Worm (Caenorhabditis elegans) whole organism, L3 larva: ENCODE data around the gene T05B9.1.

Experiments
- R02D3.7 ChIP-seq: fragments of 150-350 bp; optimal IDR thresholded peaks from 2 replicates; lab custom pipeline; 2014; ENCODE audit warnings: missing biosample characterization, missing genetic modification characterization
- ZK546.5 ChIP-seq: sonication (generic microtip); optimal IDR thresholded peaks from 2 replicates; lab custom pipeline; 2017; ENCODE audit warnings: missing biosample characterization, missing genetic modification characterization
- aly-2 ChIP-seq: fragments of 150-350 bp; optimal IDR thresholded peaks from 2 replicates; lab custom pipeline; 2014; ENCODE audit warnings: missing biosample characterization, missing genetic modification characterization
- ama-1 ChIP-seq: fragments of 150-350 bp; optimal IDR thresholded peaks from 2 replicates; lab custom pipeline; 2018
- ceh-16 ChIP-seq: sonication (generic microtip); optimal IDR thresholded peaks from 2 replicates; lab custom pipeline; 2017; ENCODE audit warnings: missing biosample characterization, missing genetic modification characterization
- ceh-9 ChIP-seq: sonication (generic microtip); optimal IDR thresholded peaks from 2 replicates; lab custom pipeline; 2018; ENCODE audit warnings: missing biosample characterization, missing genetic modification characterization
- daf-12 ChIP-seq: fragments of 150-350 bp; optimal IDR thresholded peaks from 2 replicates; lab custom pipeline; 2014; ENCODE audit warnings: missing biosample characterization, missing genetic modification reagents, missing genetic modification characterization
- egl-5 ChIP-seq: fragments of 150-350 bp; optimal IDR thresholded peaks from 2 replicates; lab custom pipeline; 2017; ENCODE audit warnings: missing biosample characterization, missing genetic modification reagents, missing genetic modification characterization, inconsistent platforms
- elt-1 ChIP-seq: fragments of 150-350 bp; optimal IDR thresholded peaks from 2 replicates; lab custom pipeline; 2014; ENCODE audit warnings: missing biosample characterization, missing genetic modification characterization
- elt-2 ChIP-seq: sonication (generic microtip); optimal IDR thresholded peaks from 2 replicates; lab custom pipeline; 2016; ENCODE audit warnings: missing genetic modification reagents, mild to moderate bottlenecking, missing genetic modification characterization, missing compliant biosample characterization
- eor-1 ChIP-seq, 2 experiments: fragments of 150-350 bp; optimal IDR thresholded peaks; 2 replicates each; lab custom pipeline; 2014 to 2018; ENCODE audit warnings: missing biosample characterization in 2 of 2, missing genetic modification characterization in 2 of 2
- fkh-2 ChIP-seq: fragments of 150-350 bp; optimal IDR thresholded peaks from 2 replicates; lab custom pipeline; 2014; ENCODE audit warnings: missing biosample characterization, missing genetic modification reagents, missing genetic modification characterization
- hmg-11 ChIP-seq: sonication (generic microtip); optimal IDR thresholded peaks from 2 replicates; lab custom pipeline; 2016; ENCODE audit warnings: missing genetic modification characterization, missing compliant biosample characterization
- jun-1 ChIP-seq: fragments of 150-350 bp; optimal IDR thresholded peaks from 2 replicates; lab custom pipeline; 2014; ENCODE audit warnings: missing biosample characterization, missing genetic modification reagents, missing genetic modification characterization
- lin-39 ChIP-seq: fragments of 150-350 bp; optimal IDR thresholded peaks from 2 replicates; lab custom pipeline; 2018; ENCODE audit warnings: missing biosample characterization, missing genetic modification reagents, missing genetic modification characterization
- mdl-1 ChIP-seq: fragments of 150-350 bp; optimal IDR thresholded peaks from 2 replicates; lab custom pipeline; 2014; ENCODE audit warnings: missing biosample characterization, missing genetic modification characterization
- mml-1 ChIP-seq: fragments of 150-350 bp; sonication (generic microtip); optimal IDR thresholded peaks from 3 replicates; lab custom pipeline; 2014; ENCODE audit warnings: missing biosample characterization, missing genetic modification characterization
- nfya-1 ChIP-seq: sonication (generic microtip); optimal IDR thresholded peaks from 2 replicates; lab custom pipeline; 2017; ENCODE audit warnings: missing genetic modification characterization, mild to moderate bottlenecking, missing compliant biosample characterization, antibody characterized with exemption, moderate library complexity; ENCODE audit not compliant: insufficient read depth
- nhr-12 ChIP-seq: fragments of 150-350 bp; optimal IDR thresholded peaks from 2 replicates; lab custom pipeline; 2014; ENCODE audit warnings: missing biosample characterization, missing genetic modification characterization
- nhr-23 ChIP-seq: fragments of 150-350 bp; optimal IDR thresholded peaks from 2 replicates; lab custom pipeline; 2014; ENCODE audit warnings: missing biosample characterization, missing genetic modification reagents, missing genetic modification characterization
- nhr-237 ChIP-seq: fragments of 150-350 bp; optimal IDR thresholded peaks from 2 replicates; lab custom pipeline; 2014; ENCODE audit warnings: missing biosample characterization, missing genetic modification characterization
- nhr-25 ChIP-seq: sonication (generic microtip); optimal IDR thresholded peaks from 2 replicates; lab custom pipeline; 2017; ENCODE audit warnings: missing biosample characterization, missing genetic modification characterization
- nhr-28 ChIP-seq: fragments of 150-350 bp; optimal IDR thresholded peaks from 2 replicates; lab custom pipeline; 2014; ENCODE audit warnings: missing biosample characterization, missing genetic modification characterization
- nhr-43 ChIP-seq: sonication (generic microtip); optimal IDR thresholded peaks from 2 replicates; lab custom pipeline; 2016; ENCODE audit warnings: mild to moderate bottlenecking, missing genetic modification characterization, missing compliant biosample characterization; ENCODE audit not compliant: poor library complexity, severe bottlenecking
- nhr-67 ChIP-seq: fragments of 150-350 bp; optimal IDR thresholded peaks from 2 replicates; lab custom pipeline; 2014; ENCODE audit warnings: missing biosample characterization, missing genetic modification characterization
- nhr-76 ChIP-seq: fragments of 150-350 bp; sonication (generic microtip); optimal IDR thresholded peaks from 5 replicates; lab custom pipeline; 2014; ENCODE audit warnings: missing biosample characterization, missing genetic modification characterization
- nhr-77 ChIP-seq: fragments of 150-350 bp; optimal IDR thresholded peaks from 2 replicates; lab custom pipeline; 2014; ENCODE audit warnings: missing biosample characterization, missing genetic modification characterization
- pha-4 ChIP-seq: fragments of 150-350 bp; optimal IDR thresholded peaks from 2 replicates; lab custom pipeline; 2014; ENCODE audit warnings: missing biosample characterization, missing genetic modification reagents, missing genetic modification characterization
- pqm-1 ChIP-seq: fragments of 150-350 bp; optimal IDR thresholded peaks from 2 replicates; lab custom pipeline; 2017; ENCODE audit warnings: missing biosample characterization, missing genetic modification characterization, inconsistent platforms
- sea-2 ChIP-seq: fragments of 150-350 bp; sonication (generic microtip); optimal IDR thresholded peaks from 4 replicates; lab custom pipeline; 2014; ENCODE audit warnings: missing biosample characterization, missing genetic modification reagents, missing genetic modification characterization
- snpc-4 ChIP-seq: fragments of 150-350 bp; optimal IDR thresholded peaks from 2 replicates; lab custom pipeline; 2014; ENCODE audit warnings: missing biosample characterization, missing genetic modification characterization
- tbx-2 ChIP-seq: sonication (generic microtip); optimal IDR thresholded peaks from 2 replicates; lab custom pipeline; 2016; ENCODE audit warnings: mild to moderate bottlenecking, missing genetic modification characterization, missing compliant biosample characterization
- unc-39 ChIP-seq: sonication (generic microtip); optimal IDR thresholded peaks from 4 replicates; lab custom pipeline; 2017; ENCODE audit warnings: missing biosample characterization, missing genetic modification characterization
- unc-62 ChIP-seq: fragments of 150-350 bp; sonication (generic microtip); optimal IDR thresholded peaks from 4 replicates; lab custom pipeline; 2014; ENCODE audit warnings: missing biosample characterization, missing genetic modification reagents, missing genetic modification characterization
- zag-1 ChIP-seq: fragments of 150-350 bp; optimal IDR thresholded peaks from 2 replicates; lab custom pipeline; 2014; ENCODE audit warnings: missing biosample characterization, missing genetic modification characterization
- ztf-11 ChIP-seq: fragments of 150-350 bp; optimal IDR thresholded peaks from 2 replicates; lab custom pipeline; 2014; ENCODE audit warnings: missing biosample characterization, missing genetic modification characterization
- ztf-4 ChIP-seq: fragments of 150-350 bp; optimal IDR thresholded peaks from 2 replicates; lab custom pipeline; 2014; ENCODE audit warnings: missing biosample characterization, missing genetic modification characterization

Gene T05B9.1

DNA sequence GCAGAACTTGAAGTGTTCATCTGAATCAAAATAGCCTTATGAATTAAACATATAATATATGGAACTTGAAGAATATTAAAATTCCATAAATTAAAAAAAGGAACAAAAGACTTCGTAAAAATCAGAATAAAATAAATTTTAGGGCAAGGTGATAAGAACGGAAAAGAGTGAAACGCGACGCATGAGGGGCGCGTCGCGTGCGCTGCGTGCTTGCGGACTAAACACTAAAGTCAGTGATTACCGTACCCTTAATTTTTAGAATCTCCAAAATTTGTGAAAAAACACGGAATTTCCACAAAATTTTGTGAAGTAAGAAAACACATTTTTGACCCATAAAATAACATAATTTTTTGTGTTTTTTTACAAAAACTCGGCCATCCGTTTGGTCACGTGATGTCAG is at the start of gene T05B9.1:
TSS of gene T05B9.1 (minus strand) at position 20 of the 400 bp plus-strand sequence.
- TF ChIP-seq nfya-1 (tag; lab: Kevin White, UChicago) (no peak), egl-5 (no peak), elt-2 (tag; lab: Kevin White, UChicago) (no peak), unc-39 (tag; lab: Kevin White, UChicago) (no peak), elt-1 (tag; lab: Kevin White, UChicago) (no peak), R02D3.7 (tag; lab: Kevin White, UChicago) (no peak), nhr-28 (tag; lab: Kevin White, UChicago) (no peak), ceh-16 (no peak), aly-2 (no peak), unc-62 (GFP tag; lab: Kevin White, UChicago) (no peak)

DNA sequence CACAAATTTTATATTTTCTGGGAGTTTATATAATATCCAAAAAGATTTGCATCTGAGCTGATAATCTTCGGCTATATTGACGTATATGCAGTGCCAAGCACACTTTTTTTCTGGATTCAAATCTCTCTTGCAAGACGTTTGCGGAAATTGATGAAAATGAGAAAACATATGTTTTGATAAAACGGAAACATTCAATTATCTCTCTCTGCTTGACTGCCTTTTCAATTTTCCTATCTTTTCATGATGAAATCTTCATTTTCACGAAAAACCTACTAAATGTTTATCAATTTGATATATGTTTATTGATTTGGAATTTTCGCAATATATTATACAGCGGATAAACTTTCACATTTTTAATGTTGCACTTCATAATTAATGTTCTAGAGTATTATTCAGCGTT is 47.0 kb upstream of the T05B9.1 start:
- TF ChIP-seq ceh-16 (no peak), elt-2 (tag; lab: Kevin White, UChicago) (no peak)

DNA sequence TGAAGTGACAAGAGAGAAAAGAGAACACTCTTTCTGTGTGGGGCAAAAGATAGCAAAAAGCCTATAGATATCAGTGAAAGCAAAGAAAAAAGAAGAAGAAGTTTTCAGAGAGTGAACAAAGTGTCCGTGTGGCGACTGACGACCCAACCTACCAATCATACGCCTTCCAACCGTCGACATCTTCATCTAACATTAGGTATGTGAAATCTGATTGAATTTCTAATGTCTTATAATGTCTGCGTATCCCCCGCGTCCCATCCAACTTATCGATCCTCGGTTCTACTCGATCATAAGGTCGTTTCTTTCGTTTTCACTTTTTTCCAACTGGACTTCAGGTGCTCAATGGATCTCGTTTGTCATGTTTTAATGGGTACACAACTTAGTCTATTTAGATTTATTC is 46.3 kb upstream of the T05B9.1 start:
- TF ChIP-seq nfya-1 (tag; lab: Kevin White, UChicago) (peak; percentile 56), nhr-23 (peak; percentile 26), nhr-25 (tag; lab: Kevin White, UChicago) (peak; percentile 79), ztf-4 (tag; lab: Kevin White, UChicago) (no peak)

DNA sequence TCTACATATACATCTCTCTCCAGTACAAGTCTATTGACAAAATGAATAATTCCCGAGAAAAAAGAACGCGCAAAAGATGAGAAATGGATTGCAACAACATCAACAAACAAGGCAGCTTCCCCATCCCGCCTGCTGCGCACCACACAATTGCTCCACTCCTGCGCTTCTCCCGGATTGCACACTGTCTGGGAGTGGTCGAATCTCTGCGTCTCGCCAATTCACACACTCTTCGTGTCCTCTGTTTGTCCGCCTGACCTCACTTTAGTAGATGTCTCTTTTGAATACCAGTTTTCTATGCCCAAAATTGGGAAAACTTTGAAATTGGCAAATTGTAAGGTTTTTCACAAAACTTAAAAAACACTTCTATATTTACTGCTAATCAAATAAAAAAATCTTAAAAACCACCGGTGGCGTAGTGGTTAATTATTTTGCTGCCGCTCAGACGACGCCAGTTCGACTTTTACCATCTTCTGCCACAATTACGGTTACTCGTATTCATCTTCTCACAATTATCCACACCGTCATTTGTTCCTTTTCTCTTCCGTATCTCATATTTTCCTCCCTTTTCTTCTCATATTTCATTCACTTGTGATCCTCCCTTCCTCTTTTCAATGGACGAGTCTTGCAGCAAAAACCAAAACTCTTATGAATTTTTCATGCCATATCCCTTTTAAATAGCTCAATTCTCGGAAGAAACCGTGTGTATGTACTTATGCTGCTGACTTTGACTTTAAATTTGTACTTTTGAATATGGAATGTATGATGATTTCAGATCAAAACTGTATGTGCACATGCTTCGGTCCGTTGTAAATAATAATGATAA is 44.8 kb upstream of the T05B9.1 start, which contains the start of gene rsf-1:
TSS of gene rsf-1 (plus strand) at position 773 of the 823 bp plus-strand sequence.
- no peak for TF ChIP-seq nhr-237 (tag; lab: Kevin White, UChicago)
- no peak for TF ChIP-seq nhr-28 (tag; lab: Kevin White, UChicago)
- TF ChIP-seq pha-4 (tag; lab: Kevin White, UChicago): peak; percentile 76
- TF ChIP-seq jun-1 (tag; lab: Kevin White, UChicago): no peak
- peak; percentile 29 for TF ChIP-seq hmg-11 (tag; lab: Kevin White, UChicago)
- TF ChIP-seq lin-39: peak; percentile 44
- peak; percentile 34 for TF ChIP-seq snpc-4 (tag; lab: Kevin White, UChicago)
- TF ChIP-seq ZK546.5 (tag; lab: Kevin White, UChicago): no peak
- TF ChIP-seq mdl-1: no peak
- peak; percentile 15 for TF ChIP-seq elt-2 (tag; lab: Kevin White, UChicago)
- peak; percentile 15 for TF ChIP-seq nhr-43 (tag; lab: Kevin White, UChicago)
- no peak for TF ChIP-seq nhr-67 (tag; lab: Kevin White, UChicago)
- no peak for TF ChIP-seq nhr-77 (tag; lab: Kevin White, UChicago)
- TF ChIP-seq nfya-1 (tag; lab: Kevin White, UChicago): peak; percentile 55

DNA sequence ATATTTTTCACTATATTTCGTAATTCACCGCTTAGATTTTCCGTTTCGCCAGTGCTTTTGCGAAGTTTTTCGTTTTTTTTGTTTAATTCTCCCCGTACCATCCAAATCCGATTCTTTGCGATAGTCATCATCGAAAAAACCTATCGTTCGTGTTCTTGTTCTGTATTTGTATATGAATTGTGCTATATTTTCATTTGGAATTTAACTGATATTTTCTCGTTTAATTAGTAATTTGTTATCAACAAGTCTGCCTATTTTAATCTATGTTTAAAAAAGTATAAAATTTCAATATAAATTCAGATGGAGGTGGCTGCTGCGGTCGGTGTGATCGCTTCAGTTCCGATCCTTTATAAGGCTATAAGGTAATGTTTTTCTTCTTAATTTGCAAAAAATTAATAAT is 41.6 kb upstream of the T05B9.1 start, which contains the start of gene samp-1:
TSS of gene samp-1 (plus strand) at position 301 of the 400 bp plus-strand sequence.
- TF ChIP-seq ZK546.5 (tag; lab: Kevin White, UChicago): no peak
- no peak for TF ChIP-seq tbx-2 (tag; lab: Kevin White, UChicago)
- TF ChIP-seq ztf-11 (tag; lab: Kevin White, UChicago): no peak
- TF ChIP-seq ceh-9 (tag; lab: Kevin White, UChicago): no peak
- no peak for TF ChIP-seq nhr-237 (tag; lab: Kevin White, UChicago)
- no peak for TF ChIP-seq ama-1 (lab: Kevin White, UChicago)
- no peak for TF ChIP-seq nhr-67 (tag; lab: Kevin White, UChicago)
- no peak for TF ChIP-seq aly-2

DNA sequence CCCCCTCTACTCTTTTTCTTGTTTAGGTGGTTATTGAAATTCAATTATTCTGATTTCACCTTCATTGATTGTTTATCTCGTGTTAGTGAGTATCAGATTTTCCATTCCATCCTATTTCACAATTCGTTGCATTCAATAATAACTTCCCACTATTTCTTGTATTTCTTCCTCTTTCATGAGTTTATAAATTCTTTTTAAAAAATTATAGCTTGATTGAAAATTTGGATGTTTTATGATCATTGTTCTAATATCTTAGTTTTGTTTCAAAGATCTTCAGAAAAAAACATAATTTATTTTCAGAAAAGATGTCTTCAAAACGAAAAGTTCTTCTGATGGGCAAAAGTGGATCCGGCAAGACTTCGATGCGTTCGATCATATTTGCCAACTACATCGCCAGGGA is 40.1 kb upstream of the T05B9.1 start, which contains the start of gene raga-1:
TSS of gene raga-1 (plus strand) at position 301 of the 400 bp plus-strand sequence.
- no peak for TF ChIP-seq zag-1
- TF ChIP-seq daf-12 (tag; lab: Kevin White, UChicago): no peak
- TF ChIP-seq R02D3.7 (tag; lab: Kevin White, UChicago): no peak
- no peak for TF ChIP-seq eor-1 (tag; optimal IDR thresholded peaks at IDR 0.05; lab: Kevin White, UChicago)
- TF ChIP-seq pqm-1 (tag; lab: Kevin White, UChicago): no peak
- no peak for TF ChIP-seq nhr-43 (tag; lab: Kevin White, UChicago)
- TF ChIP-seq ceh-9 (tag; lab: Kevin White, UChicago): no peak
- no peak for TF ChIP-seq nhr-76 (tag; lab: Kevin White, UChicago)
- no peak for TF ChIP-seq sea-2 (GFP tag; lab: Kevin White, UChicago)
- TF ChIP-seq ztf-11 (tag; lab: Kevin White, UChicago): no peak
- TF ChIP-seq unc-39 (tag; lab: Kevin White, UChicago): no peak
- no peak for TF ChIP-seq tbx-2 (tag; lab: Kevin White, UChicago)
- TF ChIP-seq nhr-12 (tag; lab: Kevin White, UChicago): no peak
- TF ChIP-seq mml-1 (tag; lab: Kevin White, UChicago): no peak
- TF ChIP-seq nfya-1 (tag; lab: Kevin White, UChicago): no peak
- no peak for TF ChIP-seq fkh-2 (tag; lab: Kevin White, UChicago)
